Worm (Caenorhabditis elegans): Measurements from ENCODE around the gene F16H6.8.
"Not testable (repeated sequence)": the region's sequence is repeated elsewhere in the genome, so short reads cannot be mapped to it uniquely, and the experiment has no call there.

F16H6.8 gene

ce11 chrV:18216175-18216574 is at the start of gene F16H6.8:
Gene F16H6.8, minus strand, starts transcription at chrV:18216275.
- not testable (repeated sequence) for TF ChIP-seq jun-1, aha-1, fos-1 (tag; optimal IDR thresholded peaks at IDR 0.05)

- TF ChIP-seq efl-1 (optimal IDR thresholded peaks at IDR 0.05) (no peak), efl-1 (GFP tag; optimal IDR thresholded peaks at IDR 0.05 in 1 of 2) (peak in 1 of 2 experiments; percentile 75), hlh-17 (GFP tag; optimal IDR thresholded peaks at IDR 0.05; ENCODE audit: borderline replicate concordance) (no peak)
Observed at ce11 chrV:18265514-18265913, 49.4 kb upstream of the F16H6.8 start.

DNA sequence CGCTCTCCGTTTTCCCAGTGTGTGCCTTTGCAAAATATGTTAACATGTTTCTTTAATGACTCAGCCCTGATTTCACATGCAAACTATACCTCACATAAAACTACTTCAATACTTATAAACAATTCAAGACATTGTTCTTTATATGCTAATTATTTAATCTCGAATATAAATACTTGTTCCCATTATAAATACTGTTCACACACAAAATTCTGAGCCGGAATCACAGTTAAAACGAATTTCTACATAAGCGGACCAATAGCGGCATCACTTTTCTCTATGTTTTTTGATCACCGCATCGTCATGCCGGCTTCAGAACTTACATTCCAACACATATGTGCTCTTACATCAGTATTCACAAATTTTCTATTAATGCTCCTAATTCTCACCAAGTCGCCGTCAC is 38.4 kb upstream of the F16H6.8 start, which contains the start of gene R10E8.5:
Gene R10E8.5, plus strand, starts transcription at position 301 of the 400 bp plus-strand sequence.
- no peak for TF ChIP-seq unc-86 (tag; optimal IDR thresholded peaks at IDR 0.05)
- no peak for TF ChIP-seq unc-62 (GFP tag; optimal IDR thresholded peaks at IDR 0.05)
- TF ChIP-seq sup-37 (GFP tag; optimal IDR thresholded peaks at IDR 0.05): no peak
- TF ChIP-seq ceh-63 (GFP tag; optimal IDR thresholded peaks at IDR 0.05): no peak
- TF ChIP-seq skn-1 (tag; optimal IDR thresholded peaks at IDR 0.05): no peak
- no peak for TF ChIP-seq nhr-28 (tag; optimal IDR thresholded peaks at IDR 0.05)
- no peak for TF ChIP-seq aha-1 (tag; optimal IDR thresholded peaks at IDR 0.05)
- TF ChIP-seq zag-1 (tag; optimal IDR thresholded peaks at IDR 0.05): no peak
- no peak for TF ChIP-seq isw-1 (GFP tag; IDR thresholded peaks at IDR 0.05)
- TF ChIP-seq nhr-85 (tag): no peak
- TF ChIP-seq snu-23 (GFP tag; optimal IDR thresholded peaks at IDR 0.05): no peak
- no peak for TF ChIP-seq lin-35 (GFP tag; optimal IDR thresholded peaks at IDR 0.05)
- TF ChIP-seq grh-1 (GFP tag; IDR thresholded peaks at IDR 0.05): no peak
- TF ChIP-seq C16A3.4 (tag; optimal IDR thresholded peaks at IDR 0.05): no peak
- TF ChIP-seq swsn-7 (tag; optimal IDR thresholded peaks at IDR 0.05): no peak
- no peak for TF ChIP-seq dpl-1 (GFP tag; optimal IDR thresholded peaks at IDR 0.05)

DNA sequence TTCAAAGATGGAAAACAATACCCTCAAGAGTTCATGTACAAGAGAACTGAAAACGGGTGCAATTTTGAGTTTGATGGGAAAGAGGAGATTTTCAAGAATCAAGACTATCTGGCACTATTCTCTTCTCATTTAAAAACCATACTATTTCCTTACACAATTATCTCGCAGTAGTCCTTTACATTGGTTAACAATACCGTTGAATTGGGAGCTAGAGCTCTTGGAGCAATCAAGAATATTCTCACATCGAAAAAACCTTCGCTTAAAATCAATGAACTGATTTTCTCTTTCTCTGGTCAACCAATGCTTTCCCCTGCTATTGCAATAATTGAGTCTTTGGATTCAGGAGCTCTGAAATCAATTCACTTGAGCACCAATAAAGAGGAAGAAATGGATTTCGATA is 37.4 kb upstream of the F16H6.8 start, which contains the start of gene R10E8.2:
Gene R10E8.2, plus strand, starts transcription at position 301 of the 400 bp plus-strand sequence.
- TF ChIP-seq C16A3.4 (tag; optimal IDR thresholded peaks at IDR 0.05) (no peak), jun-1 (tag; optimal IDR thresholded peaks at IDR 0.05) (no peak), ama-1 (optimal IDR thresholded peaks at IDR 0.05) (no peak), efl-3 (GFP tag; optimal IDR thresholded peaks at IDR 0.05) (no peak), fkh-10 (GFP tag; optimal IDR thresholded peaks at IDR 0.05) (no peak), skn-1 (tag; optimal IDR thresholded peaks at IDR 0.05) (no peak), ces-1 (GFP tag; optimal IDR thresholded peaks at IDR 0.05) (no peak)

DNA sequence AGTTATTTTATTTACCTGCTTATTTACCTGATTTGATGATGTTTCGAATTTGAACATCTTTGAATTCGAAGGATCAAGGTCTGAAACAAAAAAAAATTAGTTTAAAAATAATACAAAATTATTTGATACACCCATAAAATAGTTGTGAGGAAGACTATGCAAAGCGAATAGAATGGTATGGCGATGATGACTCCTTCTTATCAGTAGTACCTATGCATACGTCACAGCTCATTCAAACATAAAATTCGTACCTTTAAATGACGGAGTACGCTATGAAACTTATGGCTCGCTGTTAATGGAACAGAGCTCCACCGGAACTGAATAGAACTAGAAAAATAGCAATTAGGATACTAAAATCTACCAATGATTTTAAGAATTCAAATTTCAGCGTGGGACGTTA is 36.2 kb upstream of the F16H6.8 start, which contains the start of gene R10E8.1:
Gene R10E8.1, minus strand, starts transcription at position 178 of the 400 bp plus-strand sequence.
- no peak for TF ChIP-seq lir-3 (tag; optimal IDR thresholded peaks at IDR 0.05; ENCODE audit: poor library complexity)
- peak; percentile 18 for TF ChIP-seq elt-2 (tag; optimal IDR thresholded peaks at IDR 0.05)

DNA sequence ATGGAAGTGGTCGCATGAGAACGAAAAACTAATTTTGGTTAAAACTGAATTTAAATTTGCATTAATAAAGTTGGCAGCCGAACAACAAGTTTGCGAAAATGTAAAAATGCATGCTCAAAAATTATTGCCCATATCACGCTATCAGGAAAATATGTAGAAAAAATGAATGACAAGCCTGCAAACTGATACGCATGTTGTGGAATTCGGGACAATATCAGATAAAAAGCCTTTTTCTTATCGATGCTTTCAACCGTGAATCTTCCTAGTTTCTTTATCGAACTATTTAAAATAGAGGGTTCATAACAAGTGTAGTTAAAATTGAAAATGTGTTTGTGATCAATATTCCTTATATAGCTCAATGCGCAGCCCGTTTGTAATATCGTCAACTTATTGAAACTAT is 30.0 kb upstream of the F16H6.8 start:
- TF ChIP-seq alr-1 (tag; optimal IDR thresholded peaks at IDR 0.05; ENCODE audit: borderline replicate concordance) (no peak), lin-14 (GFP tag; optimal IDR thresholded peaks at IDR 0.05) (peak; percentile 4), Y116A8C.19 (tag; optimal IDR thresholded peaks at IDR 0.05; ENCODE audit: borderline replicate concordance) (no peak), pqm-1 (tag; optimal IDR thresholded peaks at IDR 0.05) (peak; percentile 9), elt-2 (tag; optimal IDR thresholded peaks at IDR 0.05) (peak; percentile 92), jun-1 (tag; optimal IDR thresholded peaks at IDR 0.05) (no peak), mab-9 (GFP tag; IDR thresholded peaks at IDR 0.05) (no peak), tlp-1 (tag; optimal IDR thresholded peaks at IDR 0.05) (peak; percentile 8), hpl-2 (GFP tag; optimal IDR thresholded peaks at IDR 0.05) (no peak), fkh-10 (GFP tag; optimal IDR thresholded peaks at IDR 0.05) (no peak)

Data from whole organism, L1 larva.